Fruit fly (Drosophila melanogaster) whole organism, pupa: ENCODE data around the gene CG3198.

Source experiments
- CG10348 ChIP-seq: fragments of 200-800 bp; sonication (Bioruptor generic); IDR thresholded peaks from 2 replicates; pipeline ENCODE4 v1.3.6; 2022; ENCODE audit warnings: missing biosample characterization, missing genetic modification characterization
- CG12605 ChIP-seq: fragments of 200-800 bp; sonication (Bioruptor generic); IDR thresholded peaks from 2 replicates; pipeline ENCODE4 v1.3.6; 2022; ENCODE audit warnings: missing biosample characterization, missing genetic modification characterization
- CG14655 ChIP-seq: fragments of 200-800 bp; sonication (Bioruptor generic); optimal IDR thresholded peaks from 3 replicates; lab custom pipeline; 2017; ENCODE audit warnings: mild to moderate bottlenecking, missing biosample characterization, missing genetic modification reagents, missing genetic modification characterization
- CG15710 ChIP-seq: fragments of 200-800 bp; sonication (Bioruptor generic); optimal IDR thresholded peaks from 2 replicates; lab custom pipeline; 2018; ENCODE audit warnings: missing biosample characterization, mild to moderate bottlenecking, missing genetic modification characterization, moderate library complexity
- CG32121 ChIP-seq: fragments of 200-800 bp; sonication (Bioruptor generic); IDR thresholded peaks from 2 replicates; pipeline ENCODE4 v1.3.6; 2022; ENCODE audit warnings: missing biosample characterization, missing genetic modification characterization
- CG34367 ChIP-seq: fragments of 200-800 bp; sonication (Bioruptor generic); optimal IDR thresholded peaks from 2 replicates; lab custom pipeline; 2018; ENCODE audit warnings: missing biosample characterization, mild to moderate bottlenecking, missing genetic modification characterization
- CG8159 ChIP-seq: fragments of 200-800 bp; sonication (Bioruptor generic); optimal IDR thresholded peaks from 3 replicates; lab custom pipeline; 2018; ENCODE audit warnings: missing biosample characterization, mild to moderate bottlenecking, missing genetic modification characterization, moderate library complexity
- CG8301 ChIP-seq: fragments of 200-800 bp; sonication (Bioruptor generic); optimal IDR thresholded peaks from 2 replicates; lab custom pipeline; 2018; ENCODE audit warnings: missing biosample characterization, mild to moderate bottlenecking, missing genetic modification characterization
- D1 ChIP-seq: fragments of 200-800 bp; sonication (Bioruptor generic); optimal IDR thresholded peaks from 2 replicates; lab custom pipeline; 2018; ENCODE audit warnings: missing biosample characterization, mild to moderate bottlenecking, missing genetic modification characterization, moderate library complexity
- EcR ChIP-seq: fragments of 200-800 bp; sonication (Bioruptor generic); optimal IDR thresholded peaks from 3 replicates; lab custom pipeline; 2019; ENCODE audit warnings: missing biosample characterization, missing genetic modification characterization, mild to moderate bottlenecking, moderate library complexity, missing genetic modification reagents
- Pif1A ChIP-seq: fragments of 200-800 bp; sonication (Bioruptor generic); optimal IDR thresholded peaks from 3 replicates; lab custom pipeline; 2016; ENCODE audit warnings: missing biosample characterization, missing genetic modification characterization
- Snoo ChIP-seq: fragments of 200-800 bp; sonication (Bioruptor generic); optimal IDR thresholded peaks from 3 replicates; lab custom pipeline; 2017; ENCODE audit warnings: missing biosample characterization, mild to moderate bottlenecking, missing genetic modification characterization, inconsistent platforms
- fd96Ca ChIP-seq: fragments of 200-800 bp; sonication (Bioruptor generic); IDR thresholded peaks from 3 replicates; pipeline ENCODE4 v1.3.6; 2022; ENCODE audit warnings: missing biosample characterization, missing genetic modification characterization
- gl ChIP-seq: fragments of 200-800 bp; sonication (Bioruptor generic); optimal IDR thresholded peaks from 2 replicates; lab custom pipeline; 2018; ENCODE audit warnings: missing biosample characterization, mild to moderate bottlenecking, missing genetic modification characterization

DNA sequence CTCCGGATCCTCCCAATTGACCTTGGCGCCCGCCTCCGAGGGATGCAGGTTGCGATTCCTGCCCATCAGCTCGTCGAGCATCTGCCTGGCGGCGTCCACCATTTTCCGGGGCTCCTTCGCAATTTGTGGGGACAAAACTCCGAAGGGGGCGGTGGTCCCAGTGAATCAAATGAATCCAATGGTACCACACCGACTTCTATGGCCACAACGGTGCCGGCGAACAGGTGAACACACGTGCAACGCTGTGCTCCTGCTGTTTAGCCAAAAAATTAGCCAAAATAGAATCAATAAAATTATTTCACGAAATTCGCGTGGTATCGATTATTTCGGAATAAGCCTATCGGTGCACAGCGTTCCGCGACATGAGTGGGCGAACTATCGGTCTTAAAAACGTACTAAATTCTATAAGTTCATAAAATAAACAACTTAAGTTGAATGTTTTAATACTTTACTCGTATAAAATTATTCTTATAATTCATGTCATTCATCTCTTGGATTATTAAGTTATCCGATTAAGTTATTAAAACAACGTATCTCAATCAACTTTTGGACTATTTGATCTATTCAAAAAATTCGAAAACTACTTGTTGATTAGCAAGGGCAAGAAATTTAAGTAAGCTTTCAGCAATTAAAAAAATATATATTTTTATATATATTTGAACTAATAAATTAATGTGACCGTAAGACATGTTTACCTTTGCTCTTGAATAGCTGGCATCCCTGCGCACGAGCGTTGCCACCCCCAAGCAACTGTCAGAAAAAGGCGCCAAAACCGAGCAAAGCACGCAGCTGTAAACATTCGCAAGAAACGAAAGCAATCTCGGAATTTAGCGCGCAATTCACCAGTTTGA lies at the start of gene CG3198, which contains the start of gene Mcm6:
- TF ChIP-seq CG15710 (no peak), EcR (GFP tag; lab: Kevin White, UChicago) (no peak), CG32121 (GFP tag; lab: Robert Waterston, UW) (no peak), CG8159 (tag; lab: Kevin White, UChicago) (no peak), D1 (tag; lab: Kevin White, UChicago) (no peak), Pif1A (no peak), CG12605 (GFP tag; lab: Robert Waterston, UW) (no peak), gl (tag; lab: Kevin White, UChicago) (no peak), fd96Ca (GFP tag; lab: Robert Waterston, UW) (no peak), Snoo (tag; lab: Kevin White, UChicago) (no peak), CG8301 (tag; lab: Kevin White, UChicago) (no peak), CG34367 (no peak), CG14655 (no peak), CG10348 (GFP tag; lab: Robert Waterston, UW) (no peak)
